Worm (Caenorhabditis elegans): Measurements from ENCODE around the gene mob-4.

DNA sequence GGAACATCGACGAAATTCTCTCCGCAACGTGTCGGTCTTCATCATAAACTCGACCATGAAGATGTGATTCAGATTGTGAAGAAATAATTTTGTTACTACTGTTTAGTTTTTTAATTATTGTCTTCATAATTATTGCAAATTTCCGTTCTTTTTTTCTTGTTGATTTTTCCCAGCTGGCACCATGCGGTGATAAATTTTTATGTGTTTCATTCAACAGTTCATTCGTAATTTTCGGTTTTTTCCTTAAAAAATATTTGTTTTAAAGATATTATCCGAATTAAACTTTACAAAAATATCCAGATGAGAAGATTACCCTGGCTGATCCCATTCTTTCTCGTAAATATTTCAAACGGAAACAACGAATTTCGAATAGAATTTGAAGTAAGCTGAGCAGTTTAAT is 22.2 kb downstream of the mob-4 start, which contains the start of gene C02F5.13:
- TF ChIP-seq nhr-237 (tag; optimal IDR thresholded peaks at IDR 0.05) = no peak
- no peak for TF ChIP-seq lsy-2 (tag; optimal IDR thresholded peaks at IDR 0.05)
- no peak for TF ChIP-seq ceh-20 (GFP tag; IDR thresholded peaks at IDR 0.05)
- no peak for TF ChIP-seq aly-2 (tag; optimal IDR thresholded peaks at IDR 0.05)
- TF ChIP-seq ztf-11 (tag; optimal IDR thresholded peaks at IDR 0.05) = no peak
- no peak for TF ChIP-seq zag-1 (tag; optimal IDR thresholded peaks at IDR 0.05)
- TF ChIP-seq unc-130 (GFP tag; optimal IDR thresholded peaks at IDR 0.05) = no peak
